Worm (Caenorhabditis elegans) whole organism, mixed stage, embryonic: ENCODE measurements around the gene sri-73.

Experiments
- mep-1 ChIP-seq: fragments of 150-350 bp; optimal IDR thresholded peaks from 2 replicates; lab custom pipeline; 2017; ENCODE audit warnings: missing biosample characterization, missing genetic modification reagents, missing genetic modification characterization, inconsistent platforms
- nhr-12 ChIP-seq: fragments of 150-350 bp; optimal IDR thresholded peaks from 2 replicates; lab custom pipeline; 2014; ENCODE audit warnings: missing biosample characterization, missing genetic modification characterization
- snpc-4 ChIP-seq: fragments of 150-350 bp; optimal IDR thresholded peaks from 2 replicates; lab custom pipeline; 2014; ENCODE audit warnings: missing biosample characterization, missing genetic modification characterization

- TF ChIP-seq nhr-12 (no peak), snpc-4 (tag; lab: Kevin White, UChicago) (no peak), mep-1 (tag; lab: Kevin White, UChicago) (no peak)
These were observed 24.4 kb downstream of the sri-73 start for ce11 chrV:541470-541869.
